Fruit fly (Drosophila melanogaster) whole organism, embryonic: ENCODE data around the gene jagn.

Experiments
- Ada2b ChIP-seq: fragments of 200-800 bp; sonication (Bioruptor generic); IDR thresholded peaks from 2 replicates; pipeline ENCODE4 v1.3.6; 2022; ENCODE audit warnings: missing biosample characterization, missing genetic modification characterization
- Asciz ChIP-seq: fragments of 200-800 bp; sonication (Bioruptor generic); optimal IDR thresholded peaks from 2 replicates; lab custom pipeline; 2017; ENCODE audit warnings: missing biosample characterization, mild to moderate bottlenecking, missing genetic modification characterization, missing genetic modification reagents
- CG1024 ChIP-seq: fragments of 200-800 bp; sonication (Bioruptor generic); IDR thresholded peaks from 2 replicates; pipeline ENCODE4 v1.3.6; 2022; ENCODE audit warnings: missing biosample characterization, missing genetic modification characterization
- CG10462 ChIP-seq: fragments of 200-800 bp; sonication (Bioruptor generic); optimal IDR thresholded peaks from 2 replicates; lab custom pipeline; 2016; ENCODE audit warnings: missing biosample characterization, missing genetic modification characterization
- CG11093 ChIP-seq: fragments of 200-800 bp; sonication (Bioruptor generic); IDR thresholded peaks from 3 replicates; pipeline ENCODE4 v1.3.6; 2022; ENCODE audit warnings: missing biosample characterization, missing genetic modification characterization
- CG11504 ChIP-seq: fragments of 200-800 bp; sonication (Bioruptor generic); optimal IDR thresholded peaks from 3 replicates; lab custom pipeline; 2019; ENCODE audit warnings: missing biosample characterization, mild to moderate bottlenecking, missing genetic modification characterization, moderate library complexity
- CG11695 ChIP-seq: fragments of 200-800 bp; sonication (Bioruptor generic); IDR thresholded peaks from 3 replicates; pipeline ENCODE4 v1.3.6; 2022; ENCODE audit warnings: missing biosample characterization, missing genetic modification characterization
- CG13287 ChIP-seq: fragments of 200-800 bp; sonication (Bioruptor generic); IDR thresholded peaks from 2 replicates; pipeline ENCODE4 v1.3.6; 2022; ENCODE audit warnings: missing biosample characterization, missing genetic modification characterization; ENCODE audit not compliant: partially characterized antibody
- CG13775 ChIP-seq: fragments of 200-800 bp; sonication (Bioruptor generic); optimal IDR thresholded peaks from 3 replicates; lab custom pipeline; 2017; ENCODE audit warnings: missing biosample characterization, mild to moderate bottlenecking, missing genetic modification characterization
- CG14860 ChIP-seq: fragments of 200-800 bp; sonication (Bioruptor generic); IDR thresholded peaks from 3 replicates; pipeline ENCODE4 v1.3.6; 2022; ENCODE audit warnings: missing biosample characterization, missing genetic modification characterization; ENCODE audit not compliant: partially characterized antibody
- CG15696 ChIP-seq: fragments of 200-800 bp; sonication (Bioruptor generic); optimal IDR thresholded peaks from 2 replicates; lab custom pipeline; 2019; ENCODE audit warnings: missing biosample characterization, mild to moderate bottlenecking, missing genetic modification characterization, moderate library complexity
- CG17912 ChIP-seq: fragments of 200-800 bp; sonication (Bioruptor generic); optimal IDR thresholded peaks from 2 replicates; lab custom pipeline; 2018; ENCODE audit warnings: missing biosample characterization, mild to moderate bottlenecking, missing genetic modification characterization
- CG2199 ChIP-seq: fragments of 200-800 bp; sonication (Bioruptor generic); IDR thresholded peaks from 3 replicates; pipeline ENCODE4 v1.3.6; 2022; ENCODE audit warnings: missing biosample characterization, missing genetic modification characterization
- CG30403 ChIP-seq: fragments of 200-800 bp; sonication (Bioruptor generic); optimal IDR thresholded peaks from 3 replicates; lab custom pipeline; 2016; ENCODE audit warnings: missing biosample characterization, missing genetic modification characterization
- CG32772 ChIP-seq: fragments of 200-800 bp; sonication (Bioruptor generic); IDR thresholded peaks from 2 replicates; pipeline ENCODE4 v1.3.6; 2022; ENCODE audit warnings: missing biosample characterization, missing genetic modification characterization
- CG3281 ChIP-seq: fragments of 200-800 bp; sonication (Bioruptor generic); optimal IDR thresholded peaks from 3 replicates; lab custom pipeline; 2017; ENCODE audit warnings: missing biosample characterization, mild to moderate bottlenecking, missing genetic modification characterization
- CG34224 ChIP-seq: fragments of 200-800 bp; sonication (Bioruptor generic); IDR thresholded peaks from 3 replicates; pipeline ENCODE4 v1.3.6; 2022; ENCODE audit warnings: missing biosample characterization, missing genetic modification characterization; ENCODE audit not compliant: partially characterized antibody
- CG3726 ChIP-seq: fragments of 200-800 bp; sonication (Bioruptor generic); IDR thresholded peaks from 3 replicates; pipeline ENCODE4, ENCODE4 v1.3.6; 2022; ENCODE audit warnings: missing biosample characterization, missing genetic modification characterization
- CG4854 ChIP-seq: fragments of 200-800 bp; sonication (Bioruptor generic); optimal IDR thresholded peaks from 2 replicates; lab custom pipeline; 2016; ENCODE audit warnings: missing biosample characterization, missing genetic modification characterization, inconsistent platforms
- CG5953 ChIP-seq: fragments of 200-800 bp; sonication (Bioruptor generic); IDR thresholded peaks from 2 replicates; pipeline ENCODE4 v1.3.6; 2022; ENCODE audit warnings: missing biosample characterization, missing genetic modification characterization
- CG9437 ChIP-seq: fragments of 200-800 bp; sonication (Bioruptor generic); optimal IDR thresholded peaks from 2 replicates; lab custom pipeline; 2018; ENCODE audit warnings: missing biosample characterization, mild to moderate bottlenecking, missing genetic modification characterization
- Camta ChIP-seq: fragments of 200-800 bp; sonication (Bioruptor generic); optimal IDR thresholded peaks from 2 replicates; lab custom pipeline; 2016; ENCODE audit warnings: missing biosample characterization, missing genetic modification characterization
- Dip3 ChIP-seq: fragments of 200-800 bp; sonication (Bioruptor generic); optimal IDR thresholded peaks from 3 replicates; lab custom pipeline; 2016; ENCODE audit warnings: missing biosample characterization, missing genetic modification characterization
- Fer1 ChIP-seq: fragments of 200-800 bp; sonication (Bioruptor generic); optimal IDR thresholded peaks from 2 replicates; lab custom pipeline; 2017; ENCODE audit warnings: missing biosample characterization, mild to moderate bottlenecking, missing genetic modification characterization
- GATAe ChIP-seq: fragments of 200-800 bp; sonication (Bioruptor generic); conservative IDR thresholded peaks from 2 replicates; pipeline ENCODE4 v1.3.6; 2022; ENCODE audit warnings: missing biosample characterization, missing genetic modification characterization
- HmgZ ChIP-seq: fragments of 200-800 bp; sonication (Bioruptor generic); optimal IDR thresholded peaks from 2 replicates; lab custom pipeline; 2018; ENCODE audit warnings: missing biosample characterization, mild to moderate bottlenecking, missing genetic modification characterization
- Hsf ChIP-seq: fragments of 200-800 bp; sonication (Bioruptor generic); optimal IDR thresholded peaks from 3 replicates; lab custom pipeline; 2016; ENCODE audit warnings: missing biosample characterization, missing genetic modification characterization
- NC2α ChIP-seq: fragments of 200-800 bp; sonication (Bioruptor generic); optimal IDR thresholded peaks from 2 replicates; lab custom pipeline; 2016; ENCODE audit warnings: missing biosample characterization, missing genetic modification characterization
- NC2β ChIP-seq: fragments of 200-800 bp; sonication (Bioruptor generic); optimal IDR thresholded peaks from 2 replicates; lab custom pipeline; 2016; ENCODE audit warnings: missing biosample characterization, missing genetic modification characterization
- Optix ChIP-seq: fragments of 200-800 bp; sonication (Bioruptor generic); IDR thresholded peaks from 3 replicates; pipeline ENCODE4 v1.3.6; 2022; ENCODE audit warnings: missing biosample characterization, missing genetic modification characterization
- Tbp ChIP-seq: fragments of >200 bp; optimal IDR thresholded peaks from 2 replicates; lab custom pipeline; 2018; ENCODE audit warnings: missing biosample characterization, missing genetic modification characterization
- Xrp1 ChIP-seq: fragments of 200-800 bp; sonication (Bioruptor generic); IDR thresholded peaks from 2 replicates; pipeline ENCODE4 v1.3.6; 2022; ENCODE audit warnings: missing biosample characterization, missing genetic modification characterization
- ase ChIP-seq: fragments of 200-800 bp; sonication (Bioruptor generic); IDR thresholded peaks from 3 replicates; pipeline ENCODE4 v1.3.6; 2022; ENCODE audit warnings: missing biosample characterization, missing genetic modification characterization
- fd102C ChIP-seq: fragments of 200-800 bp; sonication (Bioruptor generic); optimal IDR thresholded peaks from 2 replicates; lab custom pipeline; 2018; ENCODE audit warnings: missing biosample characterization, mild to moderate bottlenecking, missing genetic modification characterization, moderate library complexity
- gro ChIP-seq: fragments of 200-800 bp; sonication (Bioruptor generic); optimal IDR thresholded peaks from 2 replicates; lab custom pipeline; 2016; ENCODE audit warnings: missing biosample characterization, missing genetic modification characterization
- h ChIP-seq: fragments of >200 bp; optimal IDR thresholded peaks from 2 replicates; lab custom pipeline; 2017
- ham ChIP-seq: fragments of 200-800 bp; sonication (Bioruptor generic); IDR thresholded peaks from 2 replicates; pipeline ENCODE4 v1.3.6; 2022; ENCODE audit warnings: missing biosample characterization, missing genetic modification characterization
- jigr1 ChIP-seq: fragments of 200-800 bp; sonication (Bioruptor generic); IDR thresholded peaks from 3 replicates; pipeline ENCODE4 v1.3.6; 2022; ENCODE audit warnings: missing biosample characterization, missing genetic modification characterization
- jumu ChIP-seq: fragments of 200-800 bp; sonication (Bioruptor generic); optimal IDR thresholded peaks from 3 replicates; lab custom pipeline; 2016; ENCODE audit warnings: missing biosample characterization, missing genetic modification characterization
- lilli ChIP-seq: fragments of 200-800 bp; sonication (Bioruptor generic); optimal IDR thresholded peaks from 3 replicates; lab custom pipeline; 2016; ENCODE audit warnings: missing biosample characterization, missing genetic modification characterization
- luna ChIP-seq: fragments of 200-800 bp; sonication (Bioruptor generic); optimal IDR thresholded peaks from 2 replicates; lab custom pipeline; 2016; ENCODE audit warnings: missing biosample characterization, missing genetic modification characterization
- nau ChIP-seq: fragments of 200-800 bp; sonication (Bioruptor generic); optimal IDR thresholded peaks from 3 replicates; lab custom pipeline; 2017; ENCODE audit warnings: missing biosample characterization, mild to moderate bottlenecking, missing genetic modification characterization, missing genetic modification reagents
- nmo ChIP-seq: fragments of 200-800 bp; sonication (Bioruptor generic); optimal IDR thresholded peaks from 2 replicates; lab custom pipeline; 2018; ENCODE audit warnings: missing biosample characterization, mild to moderate bottlenecking, missing genetic modification characterization, moderate library complexity
- ro ChIP-seq: fragments of 200-800 bp; sonication (Bioruptor generic); IDR thresholded peaks from 2 replicates; pipeline ENCODE4 v1.3.6; 2022; ENCODE audit warnings: missing biosample characterization, missing genetic modification characterization
- sima ChIP-seq: fragments of 200-800 bp; sonication (Bioruptor generic); optimal IDR thresholded peaks from 2 replicates; lab custom pipeline; 2016; ENCODE audit warnings: missing biosample characterization, missing genetic modification characterization
- sqz ChIP-seq: fragments of 200-800 bp; sonication (Bioruptor generic); optimal IDR thresholded peaks from 3 replicates; lab custom pipeline; 2018; ENCODE audit warnings: missing biosample characterization, mild to moderate bottlenecking, missing genetic modification characterization
- tin ChIP-seq: fragments of 200-800 bp; sonication (Bioruptor generic); optimal IDR thresholded peaks from 3 replicates; lab custom pipeline; 2016; ENCODE audit warnings: missing biosample characterization, missing genetic modification characterization
- trh ChIP-seq: fragments of 200-800 bp; sonication (Bioruptor generic); optimal IDR thresholded peaks from 2 replicates; lab custom pipeline; 2016; ENCODE audit warnings: missing biosample characterization, missing genetic modification characterization
- ttk ChIP-seq: fragments of 200-800 bp; sonication (Bioruptor generic); IDR thresholded peaks from 2 replicates; pipeline ENCODE4 v2.1.2; 2022; ENCODE audit warnings: missing biosample characterization, missing genetic modification characterization
- tup ChIP-seq: fragments of 200-800 bp; sonication (Bioruptor generic); optimal IDR thresholded peaks from 2 replicates; lab custom pipeline; 2016; ENCODE audit warnings: missing biosample characterization, mild to moderate bottlenecking, missing genetic modification characterization, moderate library complexity
- yki ChIP-seq: fragments of >200 bp; optimal IDR thresholded peaks from 3 replicates; lab custom pipeline; 2018

Gene jagn

DNA sequence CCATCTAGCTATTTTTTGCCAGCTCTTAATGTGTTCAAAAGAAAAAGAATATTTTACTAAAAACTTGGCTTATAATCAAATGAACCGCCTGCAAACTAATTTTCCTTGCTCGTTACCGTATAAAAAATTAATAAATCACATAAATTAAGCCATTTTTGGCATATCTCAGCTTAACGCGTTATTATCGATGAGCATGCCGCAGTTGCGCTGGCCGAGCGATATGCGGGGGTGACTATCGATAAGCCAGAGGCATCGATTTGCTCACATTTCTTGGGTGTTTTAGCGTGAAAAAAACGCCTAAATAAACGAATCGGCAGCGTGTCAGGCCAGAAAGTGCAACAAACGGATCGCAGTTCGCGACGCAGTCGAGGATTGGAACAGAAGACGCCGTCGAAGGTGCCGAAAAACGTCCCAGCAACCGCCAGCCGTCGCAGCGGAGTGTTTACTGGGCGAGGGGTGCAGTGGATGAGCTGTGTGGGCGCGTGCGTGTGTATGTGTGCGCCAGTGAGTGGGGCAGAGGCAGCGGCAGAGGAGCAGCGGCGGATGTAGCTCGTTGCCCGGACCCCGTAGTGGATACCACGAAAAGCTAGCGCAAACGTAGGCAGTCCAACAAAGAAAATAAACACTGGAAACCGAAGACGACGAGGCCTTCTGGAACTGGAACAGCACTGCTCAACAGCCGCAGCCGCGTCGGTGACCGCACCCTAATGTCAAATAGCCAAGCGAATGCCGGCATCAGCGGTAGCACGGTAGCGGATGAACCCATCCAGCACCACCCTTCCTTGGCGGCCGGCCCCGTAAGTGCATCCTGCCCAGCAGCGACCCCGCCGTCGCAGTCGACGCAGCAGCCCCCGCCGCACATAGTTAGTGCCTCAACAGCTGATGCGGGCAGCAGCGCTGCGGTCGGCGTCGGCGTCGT is 36.6 kb upstream of the jagn start, which contains the start of the genes Sym and Madm (continued):
- TF ChIP-seq GATAe (GFP tag; lab: Robert Waterston, UW) = no peak
- TF ChIP-seq tin (GFP tag; lab: Kevin White, UChicago) = peak; percentile 40
- TF ChIP-seq CG32772 (GFP tag; lab: Robert Waterston, UW) = 0 out of 2 replicates have a peak, but pooled peaks have one; percentile 20
- TF ChIP-seq ro (GFP tag; lab: Robert Waterston, UW) = no peak
- TF ChIP-seq CG30403 (GFP tag; lab: Kevin White, UChicago) = peak; percentile 65
- TF ChIP-seq ham = no peak
- no peak for TF ChIP-seq sqz (GFP tag; lab: Kevin White, UChicago)
- TF ChIP-seq CG1024 (GFP tag; lab: Robert Waterston, UW) = no peak
- no peak for TF ChIP-seq CG5953 (GFP tag; lab: Robert Waterston, UW)
- TF ChIP-seq jigr1 (GFP tag; lab: Robert Waterston, UW) = no peak
- TF ChIP-seq tup (GFP tag; lab: Kevin White, UChicago) = no peak
- peak; percentile 90; the same call in 2 of the 3 replicates for TF ChIP-seq CG14860 (GFP tag; lab: Robert Waterston, UW)
- TF ChIP-seq sima = no peak
- peak; percentile 22 for TF ChIP-seq jumu (GFP tag; lab: Kevin White, UChicago)
- peak; percentile 43 for TF ChIP-seq Dip3 (GFP tag; lab: Kevin White, UChicago)
- TF ChIP-seq CG9437 (GFP tag; lab: Kevin White, UChicago) = peak; percentile 13
- TF ChIP-seq NC2α (GFP tag; lab: Kevin White, UChicago) = no peak
- no peak for TF ChIP-seq CG3726 (GFP tag; lab: Robert Waterston, UW)
- TF ChIP-seq gro (GFP tag; lab: Kevin White, UChicago) = peak; percentile 63
- no peak for TF ChIP-seq trh (GFP tag; lab: Kevin White, UChicago)
- TF ChIP-seq Hsf (GFP tag; lab: Kevin White, UChicago) = peak; percentile 55
- peak; percentile 72 for TF ChIP-seq lilli (GFP tag; lab: Kevin White, UChicago)
- peak; percentile 59 for TF ChIP-seq Xrp1 (GFP tag; lab: Robert Waterston, UW)
- TF ChIP-seq nau (GFP tag; lab: Kevin White, UChicago) = no peak
- peak; percentile 58 for TF ChIP-seq HmgZ
- no peak for TF ChIP-seq yki (lab: Kevin White, UChicago)
- peak; percentile 86 for TF ChIP-seq CG13287 (GFP tag; lab: Robert Waterston, UW)
- TF ChIP-seq h (lab: Kevin White, UChicago) = no peak
- peak; percentile 29 for TF ChIP-seq Camta (GFP tag; lab: Kevin White, UChicago)
- no peak for TF ChIP-seq fd102C
- TF ChIP-seq ttk (GFP tag; lab: Robert Waterston, UW) = no peak
- no peak for TF ChIP-seq Fer1 (GFP tag; lab: Kevin White, UChicago)
- peak; percentile 71 for TF ChIP-seq nmo (GFP tag; lab: Kevin White, UChicago)
- TF ChIP-seq NC2β = peak; percentile 18
- TF ChIP-seq Asciz = no peak
- peak; percentile 51 for TF ChIP-seq CG13775 (GFP tag; lab: Kevin White, UChicago)
- no peak for TF ChIP-seq Ada2b
- no peak for TF ChIP-seq CG11695 (GFP tag; lab: Robert Waterston, UW)
- no peak for TF ChIP-seq CG11093
- no peak for TF ChIP-seq CG10462
- TF ChIP-seq CG2199 = no peak
- no peak for TF ChIP-seq CG15696
- no peak for TF ChIP-seq Optix (GFP tag; lab: Robert Waterston, UW)
- peak; percentile 75 for TF ChIP-seq CG34224 (GFP tag; lab: Robert Waterston, UW)
- no peak for TF ChIP-seq CG11504 (tag; lab: Kevin White, UChicago)
- peak; percentile 24 for TF ChIP-seq CG3281 (GFP tag; lab: Kevin White, UChicago)
- no peak for TF ChIP-seq luna
- TF ChIP-seq CG17912 (GFP tag; lab: Kevin White, UChicago) = no peak
- peak; percentile 18 for TF ChIP-seq CG4854 (GFP tag; lab: Kevin White, UChicago)
- TF ChIP-seq ase (GFP tag; lab: Robert Waterston, UW) = no peak
- no peak for TF ChIP-seq Tbp (GFP tag; lab: Kevin White, UChicago)
